Fruit fly (Drosophila melanogaster) whole organism, pupa: ENCODE measurements around the gene CG12522.
A peak's percentile ranks its signal among the peaks of the same experiment; 100 is the strongest.

Experiments
- CG10348 ChIP-seq: fragments of 200-800 bp; sonication (Bioruptor generic); IDR thresholded peaks from 2 replicates; pipeline ENCODE4 v1.3.6; 2022; ENCODE audit warnings: missing biosample characterization, missing genetic modification characterization
- CG12605 ChIP-seq: fragments of 200-800 bp; sonication (Bioruptor generic); IDR thresholded peaks from 2 replicates; pipeline ENCODE4 v1.3.6; 2022; ENCODE audit warnings: missing biosample characterization, missing genetic modification characterization
- CG13204 ChIP-seq: fragments of 200-800 bp; sonication (Bioruptor generic); optimal IDR thresholded peaks from 2 replicates; lab custom pipeline; 2018; ENCODE audit warnings: missing biosample characterization, mild to moderate bottlenecking, missing genetic modification characterization, moderate library complexity
- CG14655 ChIP-seq: fragments of 200-800 bp; sonication (Bioruptor generic); optimal IDR thresholded peaks from 3 replicates; lab custom pipeline; 2017; ENCODE audit warnings: mild to moderate bottlenecking, missing biosample characterization, missing genetic modification reagents, missing genetic modification characterization
- CG15710 ChIP-seq: fragments of 200-800 bp; sonication (Bioruptor generic); optimal IDR thresholded peaks from 2 replicates; lab custom pipeline; 2018; ENCODE audit warnings: missing biosample characterization, mild to moderate bottlenecking, missing genetic modification characterization, moderate library complexity
- CG17806 ChIP-seq: fragments of 200-800 bp; sonication (Bioruptor generic); optimal IDR thresholded peaks from 2 replicates; lab custom pipeline; 2018; ENCODE audit warnings: missing biosample characterization, mild to moderate bottlenecking, missing genetic modification characterization, moderate library complexity
- CG32121 ChIP-seq: fragments of 200-800 bp; sonication (Bioruptor generic); IDR thresholded peaks from 2 replicates; pipeline ENCODE4 v1.3.6; 2022; ENCODE audit warnings: missing biosample characterization, missing genetic modification characterization
- CG34367 ChIP-seq: fragments of 200-800 bp; sonication (Bioruptor generic); optimal IDR thresholded peaks from 2 replicates; lab custom pipeline; 2018; ENCODE audit warnings: missing biosample characterization, mild to moderate bottlenecking, missing genetic modification characterization
- CG4496 ChIP-seq: fragments of 200-800 bp; sonication (Bioruptor generic); IDR thresholded peaks from 3 replicates; pipeline ENCODE4 v1.3.6; 2022; ENCODE audit warnings: missing biosample characterization, missing genetic modification characterization
- CG8159 ChIP-seq: fragments of 200-800 bp; sonication (Bioruptor generic); optimal IDR thresholded peaks from 3 replicates; lab custom pipeline; 2018; ENCODE audit warnings: missing biosample characterization, mild to moderate bottlenecking, missing genetic modification characterization, moderate library complexity
- CG8301 ChIP-seq: fragments of 200-800 bp; sonication (Bioruptor generic); optimal IDR thresholded peaks from 2 replicates; lab custom pipeline; 2018; ENCODE audit warnings: missing biosample characterization, mild to moderate bottlenecking, missing genetic modification characterization
- CG9948 ChIP-seq: fragments of 200-800 bp; sonication (Bioruptor generic); optimal IDR thresholded peaks from 2 replicates; lab custom pipeline; 2018; ENCODE audit warnings: missing biosample characterization, mild to moderate bottlenecking, missing genetic modification characterization, moderate library complexity
- D1 ChIP-seq: fragments of 200-800 bp; sonication (Bioruptor generic); optimal IDR thresholded peaks from 2 replicates; lab custom pipeline; 2018; ENCODE audit warnings: missing biosample characterization, mild to moderate bottlenecking, missing genetic modification characterization, moderate library complexity
- EcR ChIP-seq: fragments of 200-800 bp; sonication (Bioruptor generic); optimal IDR thresholded peaks from 3 replicates; lab custom pipeline; 2019; ENCODE audit warnings: missing biosample characterization, missing genetic modification characterization, mild to moderate bottlenecking, moderate library complexity, missing genetic modification reagents
- Ets98B ChIP-seq: fragments of 200-800 bp; sonication (Bioruptor generic); IDR thresholded peaks from 2 replicates; pipeline ENCODE4 v1.3.6; 2022; ENCODE audit warnings: missing biosample characterization, missing genetic modification characterization
- Pif1A ChIP-seq: fragments of 200-800 bp; sonication (Bioruptor generic); optimal IDR thresholded peaks from 3 replicates; lab custom pipeline; 2016; ENCODE audit warnings: missing biosample characterization, missing genetic modification characterization
- Pif1B ChIP-seq: fragments of 200-800 bp; sonication (Bioruptor generic); optimal IDR thresholded peaks from 3 replicates; lab custom pipeline; 2016; ENCODE audit warnings: missing biosample characterization, missing genetic modification characterization
- Snoo ChIP-seq: fragments of 200-800 bp; sonication (Bioruptor generic); optimal IDR thresholded peaks from 3 replicates; lab custom pipeline; 2017; ENCODE audit warnings: missing biosample characterization, mild to moderate bottlenecking, missing genetic modification characterization, inconsistent platforms
- fd96Ca ChIP-seq: fragments of 200-800 bp; sonication (Bioruptor generic); IDR thresholded peaks from 3 replicates; pipeline ENCODE4 v1.3.6; 2022; ENCODE audit warnings: missing biosample characterization, missing genetic modification characterization
- gl ChIP-seq: fragments of 200-800 bp; sonication (Bioruptor generic); optimal IDR thresholded peaks from 2 replicates; lab custom pipeline; 2018; ENCODE audit warnings: missing biosample characterization, mild to moderate bottlenecking, missing genetic modification characterization
- rn ChIP-seq: fragments of 200-800 bp; sonication (Bioruptor generic); IDR thresholded peaks from 2 replicates; pipeline ENCODE4 v1.3.6; 2022; ENCODE audit warnings: missing biosample characterization, missing genetic modification characterization

CG12522 gene

DNA sequence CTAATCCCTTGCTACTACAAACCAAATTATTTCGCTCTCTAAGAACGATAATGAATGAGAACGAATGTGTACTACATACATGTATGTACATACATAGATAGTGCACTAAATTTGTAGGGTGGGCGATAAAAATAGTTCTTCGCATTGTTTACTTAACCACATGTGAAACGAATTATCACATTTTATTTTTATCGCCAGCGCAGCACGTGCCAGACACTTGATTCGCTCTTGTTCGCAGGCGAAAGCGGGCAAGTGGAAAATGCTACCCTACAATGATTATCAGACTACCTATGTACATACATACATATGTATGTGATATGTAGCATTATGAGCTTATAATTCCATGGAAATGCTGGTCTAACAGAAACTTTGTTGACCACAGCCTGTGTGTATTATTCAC is 22.2 kb upstream of the CG12522 start:
- no peak for TF ChIP-seq Ets98B (GFP tag; lab: Robert Waterston, UW)

DNA sequence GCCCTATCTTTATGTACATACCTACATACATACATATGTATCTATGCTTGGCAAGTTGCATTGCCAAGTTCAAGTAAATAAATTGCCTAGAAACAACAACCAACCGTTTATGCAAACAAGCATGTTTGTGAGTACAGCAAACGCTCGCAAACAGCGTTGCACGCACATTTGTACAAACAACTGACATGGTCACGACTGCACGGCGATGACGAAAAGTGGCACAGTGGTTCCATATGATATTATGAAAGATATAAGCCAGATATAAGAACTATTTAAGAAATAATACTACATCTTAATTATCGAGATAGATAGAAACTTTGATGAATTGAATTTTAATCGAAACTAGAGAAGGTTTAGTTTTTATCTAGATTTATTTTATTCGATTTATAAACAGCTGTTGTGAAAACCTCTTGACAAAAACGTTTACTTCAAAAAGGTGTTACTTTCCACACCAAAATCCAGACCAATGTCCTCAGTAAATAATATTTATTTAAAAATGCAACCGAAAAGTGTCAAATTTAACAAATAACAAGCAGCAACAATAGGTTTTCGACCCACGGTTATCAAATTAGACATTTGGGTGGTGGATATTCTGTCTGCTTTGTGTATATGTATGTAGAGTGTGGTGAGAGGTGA is 18.1 kb upstream of the CG12522 start:
- TF ChIP-seq CG8301 (tag; lab: Kevin White, UChicago) (peak; percentile 59), CG32121 (GFP tag; lab: Robert Waterston, UW) (peak; percentile 63), CG34367 (no peak), Pif1A (GFP tag; lab: Kevin White, UChicago) (peak; percentile 63), CG13204 (no peak), CG8159 (tag; lab: Kevin White, UChicago) (peak; percentile 31), rn (GFP tag; lab: Robert Waterston, UW) (no peak), Snoo (tag; lab: Kevin White, UChicago) (peak; percentile 38), CG15710 (tag; lab: Kevin White, UChicago) (no peak), CG9948 (tag; lab: Kevin White, UChicago) (peak; percentile 39), D1 (tag; lab: Kevin White, UChicago) (no peak), CG14655 (peak; percentile 71), fd96Ca (GFP tag; lab: Robert Waterston, UW) (no peak; the same call in 2 of the 3 replicates), Ets98B (GFP tag; lab: Robert Waterston, UW) (peak; percentile 49), CG12605 (no peak), Pif1B (peak; percentile 72), CG17806 (no peak), CG4496 (GFP tag; lab: Robert Waterston, UW) (no peak), gl (tag; lab: Kevin White, UChicago) (no peak)

DNA sequence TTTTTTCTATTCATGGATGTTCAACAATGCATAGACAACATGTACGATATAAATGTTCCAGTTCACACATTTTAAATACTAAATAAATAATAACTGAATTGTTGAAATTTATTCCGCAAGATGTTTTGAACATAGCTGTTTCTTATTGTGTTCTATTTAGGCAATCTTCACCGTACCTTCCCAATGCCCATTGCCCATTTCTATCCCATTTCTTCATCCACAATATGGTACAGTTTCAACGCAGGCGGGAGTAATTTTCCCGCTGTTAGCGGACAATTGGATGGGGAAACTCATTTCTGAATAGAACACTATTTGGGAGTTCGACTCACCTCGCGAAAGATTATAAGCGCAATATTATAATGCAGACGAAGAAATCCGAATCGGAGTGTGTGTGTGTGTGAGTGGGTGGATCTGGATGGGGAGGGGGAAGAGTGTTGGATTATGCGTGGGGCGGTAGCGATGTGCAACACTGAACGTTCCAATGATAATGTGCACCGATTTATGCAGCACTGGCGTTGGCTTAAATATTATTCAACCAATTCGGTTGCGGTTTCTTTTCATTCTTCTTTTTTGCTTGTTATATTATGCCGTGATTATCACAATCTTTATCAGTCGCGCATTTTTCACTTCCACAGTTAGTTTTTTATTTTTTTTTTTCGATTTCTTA is 16.0 kb upstream of the CG12522 start:
- TF ChIP-seq Pif1B (peak; percentile 50), CG13204 (peak; percentile 34), rn (GFP tag; lab: Robert Waterston, UW) (no peak), CG32121 (GFP tag; lab: Robert Waterston, UW) (peak; percentile 57; the same call in 1 of the 2 replicates), CG10348 (GFP tag; lab: Robert Waterston, UW) (no peak), CG14655 (peak; percentile 33), Snoo (tag; lab: Kevin White, UChicago) (peak; percentile 60), Pif1A (GFP tag; lab: Kevin White, UChicago) (peak; percentile 36), CG34367 (no peak), CG12605 (0 out of 2 replicates have a peak, but pooled peaks have one; percentile 21), EcR (GFP tag; lab: Kevin White, UChicago) (no peak), CG4496 (GFP tag; lab: Robert Waterston, UW) (peak; percentile 50), CG8159 (tag; lab: Kevin White, UChicago) (peak; percentile 25), D1 (tag; lab: Kevin White, UChicago) (no peak), fd96Ca (GFP tag; lab: Robert Waterston, UW) (peak; percentile 52; the same call in 1 of the 3 replicates), Ets98B (GFP tag; lab: Robert Waterston, UW) (peak; percentile 49), CG9948 (tag; lab: Kevin White, UChicago) (no peak), CG15710 (tag; lab: Kevin White, UChicago) (peak; percentile 23), CG17806 (no peak), gl (tag; lab: Kevin White, UChicago) (no peak), CG8301 (tag; lab: Kevin White, UChicago) (peak; percentile 4)

DNA sequence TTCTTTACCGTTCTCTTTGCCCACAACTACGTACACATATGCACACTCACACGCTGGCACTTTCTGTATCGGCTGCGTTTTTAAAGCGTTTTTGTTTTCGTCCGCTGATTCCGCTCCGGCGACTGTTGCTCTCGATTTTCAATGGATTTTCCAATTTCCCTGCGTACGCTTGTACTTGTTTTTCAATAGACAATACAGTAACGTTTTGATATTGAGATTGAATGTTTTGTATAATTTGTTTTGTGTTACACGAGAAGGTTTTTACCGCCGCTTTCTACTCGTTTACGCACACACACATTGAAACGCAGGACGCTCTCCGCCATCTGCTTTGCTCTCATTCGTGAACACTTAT is 15.4 kb upstream of the CG12522 start:
- no peak for TF ChIP-seq Snoo (tag; lab: Kevin White, UChicago)
- no peak for TF ChIP-seq fd96Ca (GFP tag; lab: Robert Waterston, UW)
- TF ChIP-seq CG12605, result no peak
- TF ChIP-seq EcR (GFP tag; lab: Kevin White, UChicago), result no peak
- no peak for TF ChIP-seq Pif1A (GFP tag; lab: Kevin White, UChicago)
- no peak for TF ChIP-seq CG34367
- no peak for TF ChIP-seq CG10348 (GFP tag; lab: Robert Waterston, UW)
- no peak for TF ChIP-seq D1 (tag; lab: Kevin White, UChicago)
- no peak for TF ChIP-seq CG15710 (tag; lab: Kevin White, UChicago)
- TF ChIP-seq CG14655, result no peak
- no peak for TF ChIP-seq gl (tag; lab: Kevin White, UChicago)

DNA sequence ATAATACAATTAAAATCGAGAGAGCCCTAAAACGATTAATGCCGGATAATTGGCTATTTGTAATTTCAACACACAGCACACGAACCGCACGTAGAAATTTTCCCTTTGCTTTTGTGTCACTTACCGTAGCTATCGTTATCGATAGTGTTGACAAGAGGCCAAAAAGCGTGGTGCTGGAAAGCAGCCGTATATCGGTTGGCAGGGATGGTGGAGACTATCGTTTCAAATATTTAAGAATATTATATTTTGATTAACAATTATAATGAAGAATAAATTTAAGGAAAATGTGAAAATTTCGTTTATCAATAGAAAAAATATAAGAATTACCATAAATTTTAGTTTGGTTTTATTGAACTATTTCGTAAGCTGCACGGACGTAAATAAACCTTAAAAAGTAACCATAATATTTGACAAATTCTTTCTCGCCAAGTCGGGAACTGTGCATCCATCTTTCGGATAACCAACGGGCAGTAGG is 15.0 kb upstream of the CG12522 start, which contains the start of gene JIL-1:
Gene JIL-1 (minus strand): TSS at position 148 of the 475 bp plus-strand sequence.
- TF ChIP-seq CG12605 (no peak), Pif1A (GFP tag; lab: Kevin White, UChicago) (peak; percentile 44), D1 (tag; lab: Kevin White, UChicago) (peak; percentile 57), CG9948 (tag; lab: Kevin White, UChicago) (no peak), CG13204 (no peak), CG8159 (tag; lab: Kevin White, UChicago) (peak; percentile 41), CG17806 (peak; percentile 14), CG8301 (tag; lab: Kevin White, UChicago) (peak; percentile 5), EcR (GFP tag; lab: Kevin White, UChicago) (no peak), Ets98B (GFP tag; lab: Robert Waterston, UW) (peak; percentile 77), CG34367 (no peak), Pif1B (peak; percentile 44), fd96Ca (GFP tag; lab: Robert Waterston, UW) (peak; percentile 69), CG32121 (GFP tag; lab: Robert Waterston, UW) (peak; percentile 38; the same call in 1 of the 2 replicates), CG15710 (tag; lab: Kevin White, UChicago) (peak; percentile 42), rn (GFP tag; lab: Robert Waterston, UW) (0 out of 2 replicates have a peak, but pooled peaks have one; percentile 10), gl (tag; lab: Kevin White, UChicago) (no peak), CG10348 (GFP tag; lab: Robert Waterston, UW) (no peak), CG14655 (peak; percentile 21), Snoo (tag; lab: Kevin White, UChicago) (peak; percentile 20), CG4496 (GFP tag; lab: Robert Waterston, UW) (peak; percentile 50; the same call in 2 of the 3 replicates)
